Worm (Caenorhabditis elegans) whole organism, L3 larva: ENCODE results near the gene Y45F10C.4.

ENCODE experiments used
- R02D3.7 ChIP-seq: fragments of 150-350 bp; optimal IDR thresholded peaks from 2 replicates; lab custom pipeline; 2014; ENCODE audit warnings: missing biosample characterization, missing genetic modification characterization
- ZK546.5 ChIP-seq: sonication (generic microtip); optimal IDR thresholded peaks from 2 replicates; lab custom pipeline; 2017; ENCODE audit warnings: missing biosample characterization, missing genetic modification characterization
- aly-2 ChIP-seq: fragments of 150-350 bp; optimal IDR thresholded peaks from 2 replicates; lab custom pipeline; 2014; ENCODE audit warnings: missing biosample characterization, missing genetic modification characterization
- ceh-16 ChIP-seq: sonication (generic microtip); optimal IDR thresholded peaks from 2 replicates; lab custom pipeline; 2017; ENCODE audit warnings: missing biosample characterization, missing genetic modification characterization
- ceh-28 ChIP-seq: fragments of 150-350 bp; optimal IDR thresholded peaks from 2 replicates; lab custom pipeline; 2014; ENCODE audit warnings: missing biosample characterization, missing genetic modification reagents, missing genetic modification characterization
- ceh-82 ChIP-seq: fragments of 150-350 bp; optimal IDR thresholded peaks from 2 replicates; lab custom pipeline; 2014; ENCODE audit warnings: missing biosample characterization, missing genetic modification characterization
- ceh-9 ChIP-seq: sonication (generic microtip); optimal IDR thresholded peaks from 2 replicates; lab custom pipeline; 2018; ENCODE audit warnings: missing biosample characterization, missing genetic modification characterization
- daf-12 ChIP-seq: fragments of 150-350 bp; optimal IDR thresholded peaks from 2 replicates; lab custom pipeline; 2014; ENCODE audit warnings: missing biosample characterization, missing genetic modification reagents, missing genetic modification characterization
- egl-27 ChIP-seq: sonication (generic microtip); optimal IDR thresholded peaks from 4 replicates; lab custom pipeline; 2017; ENCODE audit warnings: missing biosample characterization, missing genetic modification reagents, missing genetic modification characterization
- egl-5 ChIP-seq: fragments of 150-350 bp; optimal IDR thresholded peaks from 2 replicates; lab custom pipeline; 2017; ENCODE audit warnings: missing biosample characterization, missing genetic modification reagents, missing genetic modification characterization, inconsistent platforms
- elt-1 ChIP-seq: fragments of 150-350 bp; optimal IDR thresholded peaks from 2 replicates; lab custom pipeline; 2014; ENCODE audit warnings: missing biosample characterization, missing genetic modification characterization
- elt-2 ChIP-seq: sonication (generic microtip); optimal IDR thresholded peaks from 2 replicates; lab custom pipeline; 2016; ENCODE audit warnings: missing genetic modification reagents, mild to moderate bottlenecking, missing genetic modification characterization, missing compliant biosample characterization
- elt-3 ChIP-seq, 3 experiments: fragments of 150-350 bp in 1 of 3; sonication (generic microtip) in 2 of 3; optimal IDR thresholded peaks; 2 replicates in 2 of 3; 4 replicates in 1 of 3; lab custom pipeline; 2014 to 2017; ENCODE audit warnings: missing biosample characterization in 3 of 3, missing genetic modification characterization in 3 of 3
- fkh-2 ChIP-seq: fragments of 150-350 bp; optimal IDR thresholded peaks from 2 replicates; lab custom pipeline; 2014; ENCODE audit warnings: missing biosample characterization, missing genetic modification reagents, missing genetic modification characterization
- hmg-11 ChIP-seq: sonication (generic microtip); optimal IDR thresholded peaks from 2 replicates; lab custom pipeline; 2016; ENCODE audit warnings: missing genetic modification characterization, missing compliant biosample characterization
- jun-1 ChIP-seq: fragments of 150-350 bp; optimal IDR thresholded peaks from 2 replicates; lab custom pipeline; 2014; ENCODE audit warnings: missing biosample characterization, missing genetic modification reagents, missing genetic modification characterization
- lin-15B ChIP-seq: fragments of 150-350 bp; optimal IDR thresholded peaks from 2 replicates; lab custom pipeline; 2014; ENCODE audit warnings: missing biosample characterization, missing genetic modification characterization
- lin-39 ChIP-seq: fragments of 150-350 bp; optimal IDR thresholded peaks from 2 replicates; lab custom pipeline; 2018; ENCODE audit warnings: missing biosample characterization, missing genetic modification reagents, missing genetic modification characterization
- lsy-12 ChIP-seq: sonication (generic microtip); optimal IDR thresholded peaks from 2 replicates; lab custom pipeline; 2016; ENCODE audit warnings: mild to moderate bottlenecking, missing genetic modification characterization, missing compliant biosample characterization
- mml-1 ChIP-seq: fragments of 150-350 bp; sonication (generic microtip); optimal IDR thresholded peaks from 3 replicates; lab custom pipeline; 2014; ENCODE audit warnings: missing biosample characterization, missing genetic modification characterization
- nfya-1 ChIP-seq: sonication (generic microtip); optimal IDR thresholded peaks from 2 replicates; lab custom pipeline; 2017; ENCODE audit warnings: missing genetic modification characterization, mild to moderate bottlenecking, missing compliant biosample characterization, antibody characterized with exemption, moderate library complexity; ENCODE audit not compliant: insufficient read depth
- nhr-11 ChIP-seq: fragments of 150-350 bp; optimal IDR thresholded peaks from 2 replicates; lab custom pipeline; 2014; ENCODE audit warnings: missing biosample characterization, missing genetic modification characterization
- nhr-12 ChIP-seq: fragments of 150-350 bp; optimal IDR thresholded peaks from 2 replicates; lab custom pipeline; 2014; ENCODE audit warnings: missing biosample characterization, missing genetic modification characterization
- nhr-23 ChIP-seq: fragments of 150-350 bp; optimal IDR thresholded peaks from 2 replicates; lab custom pipeline; 2014; ENCODE audit warnings: missing biosample characterization, missing genetic modification reagents, missing genetic modification characterization
- nhr-237 ChIP-seq: fragments of 150-350 bp; optimal IDR thresholded peaks from 2 replicates; lab custom pipeline; 2014; ENCODE audit warnings: missing biosample characterization, missing genetic modification characterization
- nhr-28 ChIP-seq: fragments of 150-350 bp; optimal IDR thresholded peaks from 2 replicates; lab custom pipeline; 2014; ENCODE audit warnings: missing biosample characterization, missing genetic modification characterization
- nhr-67 ChIP-seq: fragments of 150-350 bp; optimal IDR thresholded peaks from 2 replicates; lab custom pipeline; 2014; ENCODE audit warnings: missing biosample characterization, missing genetic modification characterization
- pha-4 ChIP-seq: fragments of 150-350 bp; optimal IDR thresholded peaks from 2 replicates; lab custom pipeline; 2014; ENCODE audit warnings: missing biosample characterization, missing genetic modification reagents, missing genetic modification characterization
- pqm-1 ChIP-seq: fragments of 150-350 bp; optimal IDR thresholded peaks from 2 replicates; lab custom pipeline; 2017; ENCODE audit warnings: missing biosample characterization, missing genetic modification characterization, inconsistent platforms
- sea-2 ChIP-seq: fragments of 150-350 bp; sonication (generic microtip); optimal IDR thresholded peaks from 4 replicates; lab custom pipeline; 2014; ENCODE audit warnings: missing biosample characterization, missing genetic modification reagents, missing genetic modification characterization
- skn-1 ChIP-seq: fragments of 150-350 bp; optimal IDR thresholded peaks from 2 replicates; lab custom pipeline; 2014; ENCODE audit warnings: missing biosample characterization, missing genetic modification characterization
- snpc-4 ChIP-seq: fragments of 150-350 bp; optimal IDR thresholded peaks from 2 replicates; lab custom pipeline; 2014; ENCODE audit warnings: missing biosample characterization, missing genetic modification characterization
- tbx-2 ChIP-seq: sonication (generic microtip); optimal IDR thresholded peaks from 2 replicates; lab custom pipeline; 2016; ENCODE audit warnings: mild to moderate bottlenecking, missing genetic modification characterization, missing compliant biosample characterization
- unc-39 ChIP-seq: sonication (generic microtip); optimal IDR thresholded peaks from 4 replicates; lab custom pipeline; 2017; ENCODE audit warnings: missing biosample characterization, missing genetic modification characterization
- unc-62 ChIP-seq: fragments of 150-350 bp; sonication (generic microtip); optimal IDR thresholded peaks from 4 replicates; lab custom pipeline; 2014; ENCODE audit warnings: missing biosample characterization, missing genetic modification reagents, missing genetic modification characterization
- zag-1 ChIP-seq: fragments of 150-350 bp; optimal IDR thresholded peaks from 2 replicates; lab custom pipeline; 2014; ENCODE audit warnings: missing biosample characterization, missing genetic modification characterization
- ztf-11 ChIP-seq: fragments of 150-350 bp; optimal IDR thresholded peaks from 2 replicates; lab custom pipeline; 2014; ENCODE audit warnings: missing biosample characterization, missing genetic modification characterization
- ztf-4 ChIP-seq: fragments of 150-350 bp; optimal IDR thresholded peaks from 2 replicates; lab custom pipeline; 2014; ENCODE audit warnings: missing biosample characterization, missing genetic modification characterization

Y45F10C.4 gene

DNA sequence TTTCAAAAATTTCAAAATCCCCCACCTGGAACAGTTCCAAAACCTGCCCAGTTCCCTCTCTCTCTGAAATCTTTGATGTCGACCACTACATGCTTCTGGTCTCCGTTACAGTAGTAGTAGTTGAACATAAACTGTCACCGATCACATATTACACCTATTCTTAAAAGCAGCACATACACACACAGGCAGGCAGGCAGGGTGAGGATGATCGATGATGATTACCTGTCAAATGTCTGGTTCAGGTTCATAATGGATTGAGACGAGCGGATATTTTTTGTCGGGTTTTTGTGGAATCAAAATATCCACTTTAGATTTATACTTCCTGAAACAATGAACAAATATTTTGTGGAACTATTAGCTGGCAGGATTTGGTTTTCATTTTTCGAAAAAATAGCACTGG lies 30.0 kb upstream of the Y45F10C.4 start:
- TF ChIP-seq daf-12 (tag; lab: Kevin White, UChicago) (no peak), tbx-2 (no peak), ceh-82 (tag; lab: Kevin White, UChicago) (no peak), snpc-4 (tag; lab: Kevin White, UChicago) (no peak), unc-39 (tag; lab: Kevin White, UChicago) (no peak), skn-1 (tag; lab: Kevin White, UChicago) (no peak), mml-1 (tag; lab: Kevin White, UChicago) (no peak), ceh-16 (no peak)

DNA sequence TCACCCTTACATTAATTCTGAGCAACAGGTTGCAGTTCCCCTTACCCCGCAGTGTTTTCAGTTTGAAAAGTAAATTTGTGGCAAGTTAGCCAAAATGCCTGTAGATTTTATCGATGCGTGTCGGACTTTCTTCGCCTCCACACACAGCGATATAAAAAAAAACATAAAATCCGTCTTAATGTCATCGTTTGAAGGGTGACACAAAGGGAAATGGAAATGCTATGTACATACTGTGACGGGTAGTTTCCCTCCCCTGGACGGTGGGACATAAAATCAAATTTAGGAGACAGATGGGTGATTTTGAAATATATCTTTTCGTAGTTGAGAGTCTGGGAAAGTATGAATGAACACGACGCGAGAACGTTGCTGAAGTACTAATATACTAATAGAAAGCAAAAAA lies 28.5 kb upstream of the Y45F10C.4 start:
- TF ChIP-seq pha-4 (tag; lab: Kevin White, UChicago) (no peak), egl-27 (tag; lab: Kevin White, UChicago) (no peak), egl-5 (peak; percentile 79), nhr-23 (tag; lab: Kevin White, UChicago) (no peak), zag-1 (no peak), fkh-2 (no peak), nhr-12 (no peak)

DNA sequence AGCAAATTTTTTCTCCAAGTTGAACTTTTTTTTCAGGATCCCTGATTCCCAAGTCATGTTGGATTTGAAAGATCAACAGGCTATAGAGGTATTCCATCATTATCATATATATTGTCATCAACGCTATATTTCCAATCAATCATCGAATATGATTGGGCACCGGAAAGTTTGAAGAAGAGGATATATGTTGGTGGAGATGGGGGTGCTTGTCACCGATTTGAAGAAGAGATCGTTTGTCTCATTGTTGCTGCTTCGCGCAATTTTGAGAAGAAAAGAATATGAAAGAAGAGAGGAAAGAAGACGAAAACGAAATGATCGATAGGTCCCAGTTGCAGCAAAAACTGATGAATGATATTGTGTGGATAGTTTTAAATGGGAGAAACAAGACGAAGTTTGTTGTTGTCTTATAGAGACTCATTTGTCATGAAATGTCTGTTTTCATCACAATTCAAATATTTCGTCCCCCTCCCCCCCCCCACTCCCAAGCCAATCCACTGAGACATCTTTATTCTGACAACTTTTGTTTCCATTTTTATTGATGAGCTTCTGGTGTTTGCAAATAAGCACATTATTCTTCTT lies 25.4 kb upstream of the Y45F10C.4 start, which contains the start of gene T23G4.2:
Gene T23G4.2, minus strand, starts transcription at position 255 of the 579 bp plus-strand sequence.
- TF ChIP-seq snpc-4 (tag; lab: Kevin White, UChicago) (no peak), nfya-1 (no peak), R02D3.7 (tag; lab: Kevin White, UChicago) (no peak), fkh-2 (no peak), ceh-28 (tag; lab: Kevin White, UChicago) (peak; percentile 15), unc-62 (peak; percentile 76), elt-3 (tag; optimal IDR thresholded peaks at IDR 0.05; lab: Kevin White, UChicago) (no peak), lin-39 (tag; lab: Kevin White, UChicago) (peak; percentile 77)

DNA sequence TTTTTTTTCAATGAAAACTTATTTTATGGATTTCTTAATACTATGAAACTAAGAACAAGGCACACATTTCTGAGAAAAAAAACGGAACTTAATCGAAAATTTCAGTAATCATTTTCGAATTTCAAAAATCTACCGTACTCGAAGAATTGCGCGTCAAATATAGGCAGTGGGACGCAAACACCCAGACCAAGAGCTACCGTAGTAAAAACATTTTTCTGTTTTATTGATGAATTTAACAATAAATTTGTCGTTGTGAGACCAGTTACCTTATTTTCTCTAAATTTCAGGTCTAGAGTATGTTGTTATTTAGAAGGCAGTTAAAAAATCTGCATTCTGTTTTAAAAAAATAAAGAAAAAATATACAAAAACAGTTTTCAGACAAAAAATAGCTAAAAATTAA lies 23.6 kb upstream of the Y45F10C.4 start:
- no peak for TF ChIP-seq egl-5
- TF ChIP-seq nhr-28 = no peak
- TF ChIP-seq ceh-9 (tag; lab: Kevin White, UChicago) = no peak
- no peak for TF ChIP-seq aly-2 (tag; lab: Kevin White, UChicago)
- TF ChIP-seq elt-2 = no peak
- no peak for TF ChIP-seq jun-1 (tag; lab: Kevin White, UChicago)
- no peak for TF ChIP-seq nhr-11 (tag; lab: Kevin White, UChicago)
- no peak for TF ChIP-seq nhr-237 (tag; lab: Kevin White, UChicago)
- TF ChIP-seq nhr-23 (tag; lab: Kevin White, UChicago) = no peak
- TF ChIP-seq ceh-16 = no peak
- TF ChIP-seq tbx-2 = no peak
- TF ChIP-seq lin-39 (tag; lab: Kevin White, UChicago) = no peak
- no peak for TF ChIP-seq lsy-12 (tag; lab: Kevin White, UChicago)
- TF ChIP-seq hmg-11 (tag; lab: Kevin White, UChicago) = no peak
- TF ChIP-seq elt-1 (tag; lab: Kevin White, UChicago) = no peak
- no peak for TF ChIP-seq ztf-11 (tag; lab: Kevin White, UChicago)
- no peak for TF ChIP-seq fkh-2
- no peak for TF ChIP-seq sea-2 (GFP tag; lab: Kevin White, UChicago)

DNA sequence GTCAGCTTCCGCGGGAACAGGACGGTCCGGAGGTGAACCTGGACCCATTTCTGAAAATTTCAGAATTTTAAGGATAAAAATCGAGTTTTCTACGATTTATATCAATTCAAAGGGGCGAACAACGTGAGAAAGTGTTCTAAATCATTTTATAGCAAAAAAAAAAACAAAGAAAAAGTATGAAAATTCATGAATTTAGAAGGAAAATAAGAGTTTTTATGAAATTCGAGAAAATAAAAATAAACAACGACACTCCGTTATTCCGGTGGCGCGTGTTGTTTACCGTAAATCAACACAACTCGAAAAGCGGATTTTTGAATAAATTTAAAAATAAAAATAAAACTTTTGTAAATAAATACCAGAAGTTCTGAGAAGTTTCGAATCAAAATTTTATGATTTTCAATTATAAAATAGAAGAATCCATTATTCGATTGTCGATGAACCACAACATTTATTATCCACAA lies 23.0 kb upstream of the Y45F10C.4 start, which contains the start of gene nyn-1:
Gene nyn-1, minus strand, starts transcription at position 51 of the 461 bp plus-strand sequence.
- no peak for TF ChIP-seq elt-3 (tag; optimal IDR thresholded peaks at IDR 0.05; lab: Kevin White, UChicago)
- peak; percentile 32 for TF ChIP-seq R02D3.7 (tag; lab: Kevin White, UChicago)

DNA sequence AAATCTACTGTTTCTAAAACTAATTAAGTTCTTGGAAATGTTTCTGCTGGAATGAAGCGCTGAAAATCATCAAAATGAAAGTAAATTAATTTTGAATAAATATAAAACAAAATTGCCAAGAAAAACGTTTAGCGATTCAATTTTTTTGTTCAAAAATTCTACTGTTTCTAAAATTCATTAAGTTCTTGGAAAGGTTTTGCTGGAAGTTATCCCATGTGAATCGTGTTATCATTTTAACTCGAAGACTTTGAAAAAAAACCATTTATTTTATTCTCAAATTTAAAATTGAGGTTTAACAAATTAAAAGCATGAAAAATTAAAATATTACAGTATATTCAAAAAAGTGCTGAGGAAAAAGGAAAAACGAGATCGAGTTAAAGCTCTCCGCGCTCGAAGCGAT lies 20.8 kb upstream of the Y45F10C.4 start:
- TF ChIP-seq nhr-28 (no peak), nhr-237 (tag; lab: Kevin White, UChicago) (no peak), unc-62 (no peak), unc-39 (tag; lab: Kevin White, UChicago) (no peak), nhr-67 (no peak), jun-1 (tag; lab: Kevin White, UChicago) (no peak), skn-1 (tag; lab: Kevin White, UChicago) (no peak), zag-1 (no peak), daf-12 (tag; lab: Kevin White, UChicago) (no peak), lin-15B (tag; lab: Kevin White, UChicago) (no peak), ztf-4 (no peak), fkh-2 (no peak), nfya-1 (no peak), pqm-1 (tag; lab: Kevin White, UChicago) (no peak), elt-2 (no peak), egl-27 (tag; lab: Kevin White, UChicago) (no peak), ceh-82 (tag; lab: Kevin White, UChicago) (no peak), ZK546.5 (no peak), mml-1 (tag; lab: Kevin White, UChicago) (no peak), ceh-9 (tag; lab: Kevin White, UChicago) (no peak)
